Fruit fly (Drosophila melanogaster): Measurements from ENCODE around the gene Tcs5.

Tcs5 gene

DNA sequence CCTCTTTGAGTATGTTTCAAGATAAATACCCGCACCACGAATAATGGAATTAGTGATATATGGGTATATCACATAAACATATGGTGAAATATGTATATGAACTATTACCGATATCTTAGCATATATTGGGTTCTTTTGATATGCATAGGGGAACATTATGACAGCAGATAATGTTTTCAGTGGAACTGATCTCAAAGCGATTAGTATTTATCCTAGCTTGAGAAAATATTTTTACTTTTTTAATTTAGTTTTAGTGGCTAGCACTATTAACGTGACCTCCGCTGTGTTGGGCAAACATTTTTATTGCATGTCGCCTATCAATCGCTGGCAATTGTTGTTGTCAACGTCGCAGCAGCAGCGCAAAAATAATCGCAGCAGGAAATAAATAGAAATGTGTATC is 49.2 kb upstream of the Tcs5 start (continued):
- TF ChIP-seq seq (GFP tag; IDR thresholded peaks at IDR 0.05) (0 out of 2 replicates have a peak, but pooled peaks have one; percentile 27), Xrp1 (GFP tag; IDR thresholded peaks at IDR 0.05) (peak; percentile 31; the same call in 1 of the 2 replicates), caup (GFP tag; optimal IDR thresholded peaks at IDR 0.05; ENCODE audit: severe bottlenecking) (peak; percentile 40), eve (GFP tag; optimal IDR thresholded peaks at IDR 0.05) (peak in 1 of 2 experiments; percentile 5), CG32767 (GFP tag; IDR thresholded peaks at IDR 0.05) (no peak), emc (GFP tag; optimal IDR thresholded peaks at IDR 0.05) (no peak), CG30403 (GFP tag; optimal IDR thresholded peaks at IDR 0.05) (peak; percentile 10), ken (GFP tag; IDR thresholded peaks at IDR 0.05) (no peak), Hr3 (GFP tag; optimal IDR thresholded peaks at IDR 0.05) (peak; percentile 2), CG14965 (GFP tag; optimal IDR thresholded peaks at IDR 0.05; ENCODE audit: borderline replicate concordance) (no peak), CG10209 (GFP tag; optimal IDR thresholded peaks at IDR 0.05) (peak; percentile 9), CG7928 (GFP tag; optimal IDR thresholded peaks at IDR 0.05) (no peak), fd3F (GFP tag; optimal IDR thresholded peaks at IDR 0.05) (no peak), Lhr (GFP tag; optimal IDR thresholded peaks at IDR 0.05) (no peak), CG13775 (GFP tag; optimal IDR thresholded peaks at IDR 0.05) (peak; percentile 18), toy (GFP tag; IDR thresholded peaks at IDR 0.05) (no peak), CG16815 (GFP tag; optimal IDR thresholded peaks at IDR 0.05) (no peak), HLH3B (GFP tag; IDR thresholded peaks at IDR 0.05) (0 out of 2 replicates have a peak, but pooled peaks have one; percentile 32)

DNA sequence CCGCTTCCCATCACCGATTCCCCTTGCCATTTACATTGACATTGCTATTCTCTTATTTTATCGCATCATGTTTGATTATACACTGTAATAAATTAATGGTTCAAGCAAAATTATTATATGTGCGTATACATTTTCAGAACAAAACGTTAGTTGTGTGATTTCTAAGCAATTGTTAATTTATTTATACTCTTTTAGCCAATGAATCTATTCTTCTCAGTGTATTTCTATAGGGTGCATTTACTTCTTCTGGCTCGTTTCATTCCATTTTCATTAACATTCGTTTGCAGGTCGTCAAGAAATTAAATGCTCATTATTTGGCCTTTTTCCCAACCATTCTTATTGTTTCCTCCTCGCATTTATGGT is 48.4 kb upstream of the Tcs5 start:
- TF ChIP-seq oc (tag; optimal IDR thresholded peaks at IDR 0.05) = no peak
- TF ChIP-seq Nf-YA (GFP tag; IDR thresholded peaks at IDR 0.05) = 0 out of 2 replicates have a peak, but pooled peaks have one; percentile 33
- TF ChIP-seq Oaz (GFP tag; IDR thresholded peaks at IDR 0.05) = no peak
- TF ChIP-seq BtbVII (GFP tag; optimal IDR thresholded peaks at IDR 0.05) = no peak
- peak; percentile 63 for TF ChIP-seq esg (GFP tag; conservative IDR thresholded peaks at IDR 0.05)
- peak; percentile 55; the same call in 2 of the 3 replicates for TF ChIP-seq Mrtf (GFP tag; IDR thresholded peaks at IDR 0.05)
- no peak for TF ChIP-seq CG3163 (GFP tag; optimal IDR thresholded peaks at IDR 0.05)
- TF ChIP-seq CG8924 (tag; optimal IDR thresholded peaks at IDR 0.05) = no peak
- peak; percentile 66 for TF ChIP-seq zf30C (GFP tag; optimal IDR thresholded peaks at IDR 0.05)
- TF ChIP-seq CG10565 (GFP tag; optimal IDR thresholded peaks at IDR 0.05) = no peak
- TF ChIP-seq Neu2 (GFP tag; optimal IDR thresholded peaks at IDR 0.05; ENCODE audit: borderline replicate concordance) = no peak
- no peak for TF ChIP-seq CG10431 (GFP tag; optimal IDR thresholded peaks at IDR 0.05)
- peak; percentile 48 for TF ChIP-seq Mes4 (GFP tag; optimal IDR thresholded peaks at IDR 0.05)
- TF ChIP-seq row (GFP tag; IDR thresholded peaks at IDR 0.05) = peak; percentile 63
- TF ChIP-seq Hand (GFP tag; optimal IDR thresholded peaks at IDR 0.05) = no peak
- peak; percentile 28 for TF ChIP-seq CG10209 (GFP tag; optimal IDR thresholded peaks at IDR 0.05)
- peak; percentile 56 for TF ChIP-seq ssp (GFP tag; IDR thresholded peaks at IDR 0.05)
- TF ChIP-seq Ssrp (tag; optimal IDR thresholded peaks at IDR 0.05) = peak; percentile 77
- TF ChIP-seq cad (GFP tag; optimal IDR thresholded peaks at IDR 0.05) = no peak
- TF ChIP-seq schlank (tag; optimal IDR thresholded peaks at IDR 0.05) = peak; percentile 2
- no peak for TF ChIP-seq CG2875 (GFP tag; optimal IDR thresholded peaks at IDR 0.05)
- 0 out of 3 replicates have a peak, but pooled peaks have one; percentile 24 for TF ChIP-seq otp (GFP tag; IDR thresholded peaks at IDR 0.05)
- TF ChIP-seq pfk (GFP tag; optimal IDR thresholded peaks at IDR 0.05) = no peak
- no peak for TF ChIP-seq Poxn (GFP tag; IDR thresholded peaks at IDR 0.05)
- no peak for TF ChIP-seq tx (GFP tag; optimal IDR thresholded peaks at IDR 0.05)
- no peak for TF ChIP-seq yki (optimal IDR thresholded peaks at IDR 0.05)
- TF ChIP-seq p53 (GFP tag; optimal IDR thresholded peaks at IDR 0.05) = no peak
- peak; percentile 39 for TF ChIP-seq chn (GFP tag; optimal IDR thresholded peaks at IDR 0.05)
- TF ChIP-seq Hr78 (GFP tag; optimal IDR thresholded peaks at IDR 0.05) = no peak
- TF ChIP-seq CG5245 (GFP tag; optimal IDR thresholded peaks at IDR 0.05) = peak; percentile 50
- TF ChIP-seq abd-A (tag; optimal IDR thresholded peaks at IDR 0.05) = no peak
- TF ChIP-seq CG7271 (tag; optimal IDR thresholded peaks at IDR 0.05) = peak; percentile 45
- no peak for TF ChIP-seq Myb (GFP tag; optimal IDR thresholded peaks at IDR 0.05)
- TF ChIP-seq C15 (GFP tag; IDR thresholded peaks at IDR 0.05) = no peak
- peak; percentile 71 for TF ChIP-seq CG14014 (GFP tag; IDR thresholded peaks at IDR 0.05)

All from whole organism, embryonic.